Fruit fly (Drosophila melanogaster) whole organism, embryonic: Measurements from ENCODE around the gene eIF4E6.

Experiments used
- C15 ChIP-seq: fragments of 200-800 bp; sonication (Bioruptor generic); IDR thresholded peaks from 3 replicates; pipeline ENCODE4 v1.3.6; 2022; ENCODE audit warnings: missing biosample characterization, missing genetic modification characterization
- CG10366 ChIP-seq: fragments of 200-800 bp; sonication (Bioruptor generic); IDR thresholded peaks from 2 replicates; pipeline ENCODE4 v1.3.6; 2022; ENCODE audit warnings: missing biosample characterization, missing genetic modification characterization
- CG12104 ChIP-seq: fragments of 200-800 bp; sonication (Bioruptor generic); optimal IDR thresholded peaks from 3 replicates; lab custom pipeline; 2016; ENCODE audit warnings: missing biosample characterization, missing genetic modification characterization
- CG12299 ChIP-seq: fragments of 200-800 bp; sonication (Bioruptor generic); optimal IDR thresholded peaks from 2 replicates; lab custom pipeline; 2018; ENCODE audit warnings: missing biosample characterization, mild to moderate bottlenecking, missing genetic modification characterization
- CG15073 ChIP-seq: fragments of 200-800 bp; sonication (Bioruptor generic); optimal IDR thresholded peaks from 2 replicates; lab custom pipeline; 2016; ENCODE audit warnings: missing biosample characterization, missing genetic modification characterization
- CG1602 ChIP-seq: fragments of 200-800 bp; sonication (Bioruptor generic); optimal IDR thresholded peaks from 3 replicates; lab custom pipeline; 2016; ENCODE audit warnings: missing biosample characterization, missing genetic modification characterization
- CG17328 ChIP-seq: fragments of 200-800 bp; sonication (Bioruptor generic); IDR thresholded peaks from 2 replicates; pipeline ENCODE4 v1.3.6; 2022; ENCODE audit warnings: missing biosample characterization, missing genetic modification characterization
- CG2120 ChIP-seq: fragments of 200-800 bp; sonication (Bioruptor generic); optimal IDR thresholded peaks from 3 replicates; lab custom pipeline; 2016; ENCODE audit warnings: missing biosample characterization, missing genetic modification characterization
- CG2678 ChIP-seq: fragments of 200-800 bp; sonication (Bioruptor generic); optimal IDR thresholded peaks from 3 replicates; lab custom pipeline; 2019; ENCODE audit warnings: missing biosample characterization, mild to moderate bottlenecking, missing genetic modification characterization, moderate library complexity
- CG43689 ChIP-seq: fragments of 200-800 bp; sonication (Bioruptor generic); IDR thresholded peaks from 2 replicates; pipeline ENCODE4 v1.3.6; 2022; ENCODE audit warnings: missing biosample characterization, missing genetic modification characterization
- CG4617 ChIP-seq: fragments of 200-800 bp; sonication (Bioruptor generic); optimal IDR thresholded peaks from 3 replicates; lab custom pipeline; 2016; ENCODE audit warnings: missing biosample characterization, missing genetic modification characterization, borderline replicate concordance
- CG7271 ChIP-seq: fragments of 200-800 bp; sonication (Bioruptor generic); optimal IDR thresholded peaks from 2 replicates; lab custom pipeline; 2018; ENCODE audit warnings: missing biosample characterization, mild to moderate bottlenecking, missing genetic modification characterization, moderate library complexity
- CG8388 ChIP-seq: fragments of 200-800 bp; sonication (Bioruptor generic); optimal IDR thresholded peaks from 2 replicates; lab custom pipeline; 2019; ENCODE audit warnings: missing biosample characterization, mild to moderate bottlenecking, missing genetic modification characterization, moderate library complexity
- CG9215 ChIP-seq: fragments of 200-800 bp; sonication (Bioruptor generic); IDR thresholded peaks from 2 replicates; pipeline ENCODE4 v1.3.6; 2022; ENCODE audit warnings: missing biosample characterization, missing genetic modification characterization
- CG9817 ChIP-seq: fragments of 200-800 bp; sonication (Bioruptor generic); optimal IDR thresholded peaks from 2 replicates; lab custom pipeline; 2018; ENCODE audit warnings: missing biosample characterization, mild to moderate bottlenecking, missing genetic modification characterization, moderate library complexity
- D ChIP-seq, 2 experiments: fragments of 200-800 bp in 1 of 2; fragments of >200 bp in 1 of 2; sonication (Bioruptor generic) in 1 of 2; optimal IDR thresholded peaks; 2 replicates in 1 of 2; 3 replicates in 1 of 2; lab custom pipeline; 2017; ENCODE audit warnings: mild to moderate bottlenecking in 1 of 2, missing biosample characterization in 1 of 2, missing genetic modification characterization in 1 of 2, missing genetic modification reagents in 1 of 2
- D19A ChIP-seq: fragments of 200-800 bp; optimal IDR thresholded peaks from 3 replicates; lab custom pipeline; 2019; ENCODE audit warnings: missing biosample characterization, mild to moderate bottlenecking, missing genetic modification characterization, moderate library complexity
- E2f2 ChIP-seq: fragments of 200-800 bp; sonication (Bioruptor generic); IDR thresholded peaks from 2 replicates; pipeline ENCODE4 v1.3.6; 2022; ENCODE audit warnings: missing biosample characterization, missing genetic modification characterization
- Elba2 ChIP-seq: fragments of 200-800 bp; sonication (Bioruptor generic); optimal IDR thresholded peaks from 3 replicates; lab custom pipeline; 2016; ENCODE audit warnings: missing biosample characterization, missing genetic modification characterization
- HmgZ ChIP-seq: fragments of 200-800 bp; sonication (Bioruptor generic); optimal IDR thresholded peaks from 2 replicates; lab custom pipeline; 2018; ENCODE audit warnings: missing biosample characterization, mild to moderate bottlenecking, missing genetic modification characterization
- Hmx ChIP-seq: fragments of 200-800 bp; sonication (Bioruptor generic); optimal IDR thresholded peaks from 2 replicates; lab custom pipeline; 2016; ENCODE audit warnings: missing biosample characterization, missing genetic modification characterization
- Hr3 ChIP-seq: fragments of 200-800 bp; sonication (Bioruptor generic); optimal IDR thresholded peaks from 3 replicates; lab custom pipeline; 2016; ENCODE audit warnings: missing biosample characterization, missing genetic modification characterization
- Hr78 ChIP-seq, 2 experiments: fragments of 200-800 bp in 1 of 2; fragments of >200 bp in 1 of 2; sonication (Bioruptor generic) in 1 of 2; optimal IDR thresholded peaks; 2 replicates each; lab custom pipeline; 2017 to 2019; ENCODE audit warnings: missing biosample characterization in 2 of 2, missing genetic modification characterization in 2 of 2, mild to moderate bottlenecking in 1 of 2, moderate library complexity in 1 of 2
- Med ChIP-seq: fragments of 200-800 bp; sonication (Bioruptor generic); peaks from one replicate; lab custom pipeline; 2016; ENCODE audit warnings: missing biosample characterization, missing genetic modification characterization, mild to moderate bottlenecking, inconsistent platforms, moderate library complexity
- Mrtf ChIP-seq: fragments of 200-800 bp; sonication (Bioruptor generic); IDR thresholded peaks from 3 replicates; pipeline ENCODE4 v1.3.6; 2022; ENCODE audit warnings: missing biosample characterization, missing genetic modification characterization
- Oli ChIP-seq: fragments of 200-800 bp; sonication (Bioruptor generic); optimal IDR thresholded peaks from 2 replicates; lab custom pipeline; 2018; ENCODE audit warnings: missing biosample characterization, mild to moderate bottlenecking, missing genetic modification characterization, moderate library complexity
- Ptx1 ChIP-seq: fragments of 200-800 bp; sonication (Bioruptor generic); IDR thresholded peaks from 2 replicates; pipeline ENCODE4 v1.3.6; 2022; ENCODE audit warnings: missing biosample characterization, missing genetic modification characterization
- Ravus ChIP-seq: fragments of 200-800 bp; sonication (Bioruptor generic); IDR thresholded peaks from 2 replicates; pipeline ENCODE4 v1.3.6; 2022; ENCODE audit warnings: missing biosample characterization, missing genetic modification characterization
- Taf1 ChIP-seq: fragments of 200-800 bp; sonication (Bioruptor generic); IDR thresholded peaks from 2 replicates; pipeline ENCODE4 v1.3.6; 2022; ENCODE audit warnings: missing biosample characterization, missing genetic modification characterization
- Xrp1 ChIP-seq: fragments of 200-800 bp; sonication (Bioruptor generic); IDR thresholded peaks from 2 replicates; pipeline ENCODE4 v1.3.6; 2022; ENCODE audit warnings: missing biosample characterization, missing genetic modification characterization
- cato ChIP-seq: fragments of 200-800 bp; sonication (Bioruptor generic); optimal IDR thresholded peaks from 2 replicates; lab custom pipeline; 2016; ENCODE audit warnings: missing biosample characterization, missing genetic modification characterization, borderline replicate concordance
- chinmo ChIP-seq: fragments of 200-800 bp; sonication (Bioruptor generic); IDR thresholded peaks from 4 replicates; pipeline ENCODE4 v1.3.6; 2022; ENCODE audit warnings: missing biosample characterization, missing genetic modification characterization; ENCODE audit not compliant: partially characterized antibody
- dm ChIP-seq: fragments of 200-800 bp; sonication (Bioruptor generic); optimal IDR thresholded peaks from 3 replicates; lab custom pipeline; 2016; ENCODE audit warnings: missing biosample characterization, missing genetic modification characterization
- dpn ChIP-seq, 2 experiments: fragments of 200-800 bp; sonication (Bioruptor generic); optimal IDR thresholded peaks; 3 replicates each; lab custom pipeline; 2016; ENCODE audit warnings: missing biosample characterization in 2 of 2, missing genetic modification characterization in 2 of 2
- grau ChIP-seq: fragments of 200-800 bp; optimal IDR thresholded peaks from 3 replicates; lab custom pipeline; 2019; ENCODE audit warnings: missing biosample characterization, mild to moderate bottlenecking, missing genetic modification characterization, moderate library complexity
- hkb ChIP-seq, 2 experiments: fragments of 200-800 bp in 1 of 2; fragments of >200 bp in 1 of 2; sonication (Bioruptor generic) in 1 of 2; IDR thresholded peaks in 1 of 2; optimal IDR thresholded peaks in 1 of 2; 2 replicates each; pipeline versions ENCODE4 v1.3.6 to Lab custom; 2017 to 2022; ENCODE audit warnings: missing biosample characterization in 1 of 2, missing genetic modification characterization in 1 of 2
- ind ChIP-seq: fragments of 200-800 bp; sonication (Bioruptor generic); optimal IDR thresholded peaks from 3 replicates; lab custom pipeline; 2016; ENCODE audit warnings: missing biosample characterization, missing genetic modification characterization
- lov ChIP-seq, 2 experiments: fragments of 200-800 bp in 1 of 2; fragments of >200 bp in 1 of 2; sonication (Bioruptor generic) in 1 of 2; IDR thresholded peaks in 1 of 2; optimal IDR thresholded peaks in 1 of 2; 2 replicates in 1 of 2; 3 replicates in 1 of 2; pipeline versions ENCODE4 v1.3.6 to Lab custom; 2017 to 2022; ENCODE audit warnings: missing biosample characterization in 1 of 2, missing genetic modification characterization in 1 of 2
- mam ChIP-seq: fragments of 200-800 bp; sonication (Bioruptor generic); optimal IDR thresholded peaks from 3 replicates; lab custom pipeline; 2016; ENCODE audit warnings: missing biosample characterization, missing genetic modification characterization
- nau ChIP-seq: fragments of 200-800 bp; sonication (Bioruptor generic); optimal IDR thresholded peaks from 3 replicates; lab custom pipeline; 2017; ENCODE audit warnings: missing biosample characterization, mild to moderate bottlenecking, missing genetic modification characterization, missing genetic modification reagents
- pan ChIP-seq, 4 experiments: fragments of >200 bp in 3 of 4; fragments of 200-800 bp in 1 of 4; sonication (Bioruptor generic) in 1 of 4; optimal IDR thresholded peaks in 3 of 4; IDR thresholded peaks in 1 of 4; 2 replicates each; pipeline versions ENCODE4 v1.3.6 to Lab custom; 2017 to 2022; ENCODE audit warnings: missing biosample characterization in 2 of 4, missing genetic modification characterization in 2 of 4, mixed read lengths in 1 of 4
- sob ChIP-seq: fragments of 200-800 bp; sonication (Bioruptor generic); IDR thresholded peaks from 2 replicates; pipeline ENCODE4 v1.3.6; 2022; ENCODE audit warnings: missing biosample characterization, missing genetic modification characterization
- tgo ChIP-seq: fragments of 200-800 bp; sonication (Bioruptor generic); IDR thresholded peaks from 3 replicates; pipeline ENCODE4 v1.3.6; 2022; ENCODE audit warnings: missing biosample characterization, missing genetic modification characterization
- tin ChIP-seq: fragments of 200-800 bp; sonication (Bioruptor generic); optimal IDR thresholded peaks from 3 replicates; lab custom pipeline; 2016; ENCODE audit warnings: missing biosample characterization, missing genetic modification characterization
- toy ChIP-seq: fragments of 200-800 bp; sonication (Bioruptor generic); IDR thresholded peaks from 2 replicates; pipeline ENCODE4 v1.3.6; 2022; ENCODE audit warnings: missing biosample characterization, missing genetic modification characterization
- unpg ChIP-seq: fragments of 200-800 bp; sonication (Bioruptor generic); optimal IDR thresholded peaks from 3 replicates; lab custom pipeline; 2018; ENCODE audit warnings: missing biosample characterization, mild to moderate bottlenecking, missing genetic modification characterization, moderate library complexity

The eIF4E6 gene

DNA sequence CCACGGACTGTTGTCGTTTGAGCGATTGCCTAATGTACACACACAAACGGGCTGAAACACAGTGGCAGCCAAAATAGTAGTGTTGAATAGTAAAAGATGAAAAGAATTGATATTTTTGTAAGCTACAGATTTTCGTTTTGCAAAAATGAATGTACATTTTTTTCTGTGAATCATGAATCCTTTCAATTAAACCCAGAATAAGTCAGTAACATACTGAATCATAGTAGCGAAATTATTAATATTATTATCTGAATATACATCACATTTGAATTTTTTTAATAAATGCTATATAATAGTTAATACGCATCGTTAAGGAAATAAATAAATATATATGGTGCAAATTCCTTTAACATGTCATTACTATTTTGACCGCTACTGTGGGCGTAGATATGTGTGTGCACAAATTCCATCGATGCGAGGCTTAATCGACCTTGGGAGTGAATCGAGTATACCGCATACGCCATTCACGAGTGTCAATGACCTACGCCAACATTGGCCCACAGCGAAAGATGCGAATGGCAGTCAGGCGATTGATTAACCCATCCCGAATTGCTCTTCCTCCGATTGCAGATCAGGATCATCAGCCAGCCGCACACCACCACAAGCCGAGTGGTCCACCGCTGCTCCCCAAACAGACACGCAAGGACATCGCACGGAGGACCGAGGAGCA lies 13.7 kb upstream of the eIF4E6 start (continued):
- TF ChIP-seq CG8388 (peak; percentile 58), hkb (optimal IDR thresholded peaks at IDR 0.05; lab: Kevin White, UChicago) (no peak), hkb (GFP tag; IDR thresholded peaks at IDR 0.05; lab: Robert Waterston, UW) (peak; percentile 74), tin (GFP tag; lab: Kevin White, UChicago) (peak; percentile 43), CG4617 (GFP tag; lab: Kevin White, UChicago) (no peak), HmgZ (tag; lab: Kevin White, UChicago) (peak; percentile 71), pan (optimal IDR thresholded peaks at IDR 0.05; lab: Kevin White, UChicago) (no peak), pan (GFP tag; optimal IDR thresholded peaks at IDR 0.05 in 1 of 2, IDR thresholded peaks at IDR 0.05 in 1 of 2) (peak in 1 of 2 experiments; percentile 44), dm (GFP tag; lab: Kevin White, UChicago) (no peak), toy (GFP tag; lab: Robert Waterston, UW) (0 out of 2 replicates have a peak, but pooled peaks have one; percentile 9), CG43689 (GFP tag; lab: Robert Waterston, UW) (0 out of 2 replicates have a peak, but pooled peaks have one; percentile 18), tgo (GFP tag; lab: Robert Waterston, UW) (peak; percentile 48; the same call in 2 of the 3 replicates), Mrtf (GFP tag; lab: Robert Waterston, UW) (no peak), Xrp1 (GFP tag; lab: Robert Waterston, UW) (peak; percentile 48; the same call in 1 of the 2 replicates), Hmx (no peak), CG10366 (GFP tag; lab: Robert Waterston, UW) (peak; percentile 48; the same call in 1 of the 2 replicates), sob (GFP tag; lab: Robert Waterston, UW) (0 out of 2 replicates have a peak, but pooled peaks have one; percentile 36), Hr3 (GFP tag; lab: Kevin White, UChicago) (peak; percentile 70), CG2120 (GFP tag; lab: Kevin White, UChicago) (peak; percentile 52), CG9817 (tag; lab: Kevin White, UChicago) (peak; percentile 67), E2f2 (GFP tag; lab: Robert Waterston, UW) (peak; percentile 26; the same call in 1 of the 2 replicates), Oli (tag; lab: Kevin White, UChicago) (peak; percentile 80), CG12299 (peak; percentile 15), Hr78 (GFP tag; optimal IDR thresholded peaks at IDR 0.05; lab: Kevin White, UChicago) (peak in 1 of 2 experiments; percentile 41), chinmo (GFP tag; lab: Robert Waterston, UW) (peak; percentile 64; the same call in 1 of the 4 replicates), CG9215 (GFP tag; lab: Robert Waterston, UW) (0 out of 2 replicates have a peak, but pooled peaks have one; percentile 14), CG12104 (GFP tag; lab: Kevin White, UChicago) (peak; percentile 70), D19A (no peak), ind (peak; percentile 76), cato (GFP tag; lab: Kevin White, UChicago) (peak; percentile 25), lov (optimal IDR thresholded peaks at IDR 0.05; lab: Kevin White, UChicago) (no peak), lov (GFP tag; IDR thresholded peaks at IDR 0.05; lab: Robert Waterston, UW) (no peak), dpn (GFP tag; optimal IDR thresholded peaks at IDR 0.05; lab: Kevin White, UChicago) (peak in 1 of 2 experiments; percentile 72), Ptx1 (peak; percentile 70), CG2678 (no peak), grau (tag; lab: Kevin White, UChicago) (peak; percentile 82), D (optimal IDR thresholded peaks at IDR 0.05; lab: Kevin White, UChicago) (no peak), D (GFP tag; optimal IDR thresholded peaks at IDR 0.05; lab: Kevin White, UChicago) (peak; percentile 45), Taf1 (GFP tag; lab: Robert Waterston, UW) (no peak), mam (GFP tag; lab: Kevin White, UChicago) (peak; percentile 41), nau (GFP tag; lab: Kevin White, UChicago) (no peak), C15 (GFP tag; lab: Robert Waterston, UW) (no peak), Elba2 (GFP tag; lab: Kevin White, UChicago) (no peak), unpg (GFP tag; lab: Kevin White, UChicago) (peak; percentile 72), Ravus (GFP tag; lab: Robert Waterston, UW) (peak; percentile 10; the same call in 1 of the 2 replicates), CG15073 (GFP tag; lab: Kevin White, UChicago) (peak; percentile 19), CG17328 (GFP tag; lab: Robert Waterston, UW) (0 out of 2 replicates have a peak, but pooled peaks have one; percentile 28), Med (GFP tag; lab: Kevin White, UChicago) (peak; percentile 72), CG7271 (tag; lab: Kevin White, UChicago) (no peak), CG1602 (GFP tag; lab: Kevin White, UChicago) (peak; percentile 57)
